Fruit fly (Drosophila melanogaster) whole organism, adult: ENCODE results near the gene Cyp313a2.

Source experiments
- CG1620 ChIP-seq: fragments of 200-800 bp; sonication (Bioruptor generic); optimal IDR thresholded peaks from 2 replicates; lab custom pipeline; 2016; ENCODE audit warnings: missing biosample characterization, missing genetic modification characterization
- CG33017 ChIP-seq: fragments of 200-800 bp; sonication (Bioruptor generic); optimal IDR thresholded peaks from 2 replicates; lab custom pipeline; 2018; ENCODE audit warnings: missing biosample characterization, mild to moderate bottlenecking, missing genetic modification characterization, moderate library complexity
- CG7045 ChIP-seq: fragments of 200-800 bp; sonication (Bioruptor generic); optimal IDR thresholded peaks from 2 replicates; lab custom pipeline; 2017; ENCODE audit warnings: missing biosample characterization, mild to moderate bottlenecking, missing genetic modification characterization
- CG7101 ChIP-seq: fragments of 200-800 bp; sonication (Bioruptor generic); optimal IDR thresholded peaks from 2 replicates; lab custom pipeline; 2018; ENCODE audit warnings: missing biosample characterization, mild to moderate bottlenecking, missing genetic modification characterization, moderate library complexity
- tj ChIP-seq: fragments of 200-800 bp; sonication (Bioruptor generic); optimal IDR thresholded peaks from 3 replicates; lab custom pipeline; 2017; ENCODE audit warnings: missing biosample characterization, mild to moderate bottlenecking, missing genetic modification characterization, moderate library complexity

DNA sequence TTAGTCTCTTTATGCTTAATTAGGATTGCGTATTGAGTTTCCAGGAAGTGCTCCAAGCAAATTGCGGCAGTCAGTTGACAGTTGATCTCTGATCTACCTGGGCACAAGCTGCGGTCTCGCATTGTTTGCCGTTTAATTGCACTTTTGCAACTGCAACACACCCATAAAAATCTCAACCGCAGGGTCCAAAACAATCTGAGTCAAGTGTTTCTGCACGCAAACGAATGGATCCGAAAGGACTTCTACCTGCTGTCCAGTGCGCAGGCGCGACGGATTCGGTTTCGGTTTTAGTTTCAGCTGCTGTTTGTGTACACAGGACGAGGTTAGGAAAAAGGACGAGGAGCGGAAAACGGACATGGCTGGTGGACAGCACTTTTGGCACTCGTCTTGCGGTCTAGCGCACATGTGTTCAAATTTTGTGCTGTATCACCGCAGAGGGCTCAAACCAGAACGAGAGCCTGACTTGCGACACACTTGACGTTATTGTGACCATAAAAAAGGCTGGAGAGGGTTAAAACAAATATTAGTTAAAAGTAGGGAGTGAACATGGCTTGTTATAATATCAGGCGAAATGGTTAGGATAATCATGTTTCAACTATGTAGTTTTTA lies 15.9 kb upstream of the Cyp313a2 start:
- TF ChIP-seq CG7045 (GFP tag; lab: Kevin White, UChicago) (no peak), CG33017 (tag; lab: Kevin White, UChicago) (no peak), CG1620 (GFP tag; lab: Kevin White, UChicago) (no peak), tj (no peak), CG7101 (no peak)
